Worm (Caenorhabditis elegans): ENCODE measurements around the gene slc-25A10.

The slc-25A10 gene

ce11 chrX:6744978-6745377 is 19.5 kb upstream of the slc-25A10 start:
- no peak for TF ChIP-seq hmbx-1 (tag; optimal IDR thresholded peaks at IDR 0.05)
- TF ChIP-seq ama-1 (optimal IDR thresholded peaks at IDR 0.05), result no peak
- no peak for TF ChIP-seq hmg-4 (GFP tag; optimal IDR thresholded peaks at IDR 0.05)
- TF ChIP-seq aly-1 (tag; optimal IDR thresholded peaks at IDR 0.05), result no peak
- TF ChIP-seq ets-7 (tag; optimal IDR thresholded peaks at IDR 0.05), result no peak
- TF ChIP-seq ceh-13 (GFP tag; optimal IDR thresholded peaks at IDR 0.05), result no peak
- no peak for TF ChIP-seq tra-4 (tag; optimal IDR thresholded peaks at IDR 0.05)
- no peak for TF ChIP-seq F13C5.2 (tag; optimal IDR thresholded peaks at IDR 0.05)
- no peak for TF ChIP-seq tbx-37 (GFP tag; conservative IDR thresholded peaks at IDR 0.05)
- TF ChIP-seq sea-1 (GFP tag; conservative IDR thresholded peaks at IDR 0.05), result no peak
- TF ChIP-seq B0310.2 (tag; optimal IDR thresholded peaks at IDR 0.05), result no peak
- no peak for TF ChIP-seq scrt-1 (GFP tag; IDR thresholded peaks at IDR 0.05)
- TF ChIP-seq hnd-1 (tag; optimal IDR thresholded peaks at IDR 0.05), result no peak
- TF ChIP-seq flt-1 (GFP tag; IDR thresholded peaks at IDR 0.05), result no peak
- TF ChIP-seq pes-1 (GFP tag; IDR thresholded peaks at IDR 0.05), result no peak
- no peak for TF ChIP-seq ceh-36 (tag; optimal IDR thresholded peaks at IDR 0.05)

- TF ChIP-seq tbx-37 (GFP tag; conservative IDR thresholded peaks at IDR 0.05) (no peak), aly-1 (tag; optimal IDR thresholded peaks at IDR 0.05) (no peak), ceh-36 (tag; optimal IDR thresholded peaks at IDR 0.05) (no peak), hnd-1 (tag; optimal IDR thresholded peaks at IDR 0.05) (no peak)
Measured at ce11 chrX:6744537-6744936, 19.1 kb upstream of the slc-25A10 start.

ce11 chrX:6743853-6744346 is 18.4 kb upstream of the slc-25A10 start:
- TF ChIP-seq aly-1 (tag; optimal IDR thresholded peaks at IDR 0.05) (no peak), sea-1 (GFP tag; conservative IDR thresholded peaks at IDR 0.05) (no peak), ceh-36 (tag; optimal IDR thresholded peaks at IDR 0.05) (no peak), ceh-13 (GFP tag; optimal IDR thresholded peaks at IDR 0.05) (no peak), scrt-1 (GFP tag; IDR thresholded peaks at IDR 0.05) (no peak), tra-4 (tag; optimal IDR thresholded peaks at IDR 0.05) (no peak), F13C5.2 (tag; optimal IDR thresholded peaks at IDR 0.05) (no peak), flt-1 (GFP tag; IDR thresholded peaks at IDR 0.05) (no peak), tbx-11 (GFP tag; IDR thresholded peaks at IDR 0.05) (no peak), ets-7 (tag; optimal IDR thresholded peaks at IDR 0.05) (no peak), hmg-4 (GFP tag; optimal IDR thresholded peaks at IDR 0.05) (no peak), ama-1 (optimal IDR thresholded peaks at IDR 0.05) (no peak), hnd-1 (tag; optimal IDR thresholded peaks at IDR 0.05) (no peak), tbx-37 (GFP tag; conservative IDR thresholded peaks at IDR 0.05) (no peak), B0310.2 (tag; optimal IDR thresholded peaks at IDR 0.05) (no peak), pes-1 (GFP tag; IDR thresholded peaks at IDR 0.05) (no peak), hmbx-1 (tag; optimal IDR thresholded peaks at IDR 0.05) (no peak)

- TF ChIP-seq hnd-1 (tag; optimal IDR thresholded peaks at IDR 0.05), result no peak
Measured at ce11 chrX:6743344-6743743, 17.9 kb upstream of the slc-25A10 start.

- no peak for TF ChIP-seq hmg-4 (GFP tag; optimal IDR thresholded peaks at IDR 0.05)
- TF ChIP-seq ceh-13 (GFP tag; optimal IDR thresholded peaks at IDR 0.05), result no peak
- TF ChIP-seq hnd-1 (tag; optimal IDR thresholded peaks at IDR 0.05), result no peak
- TF ChIP-seq tbx-11 (GFP tag; IDR thresholded peaks at IDR 0.05), result no peak
- TF ChIP-seq flt-1 (GFP tag; IDR thresholded peaks at IDR 0.05), result no peak
- TF ChIP-seq ama-1 (optimal IDR thresholded peaks at IDR 0.05), result no peak
- no peak for TF ChIP-seq aly-1 (tag; optimal IDR thresholded peaks at IDR 0.05)
- no peak for TF ChIP-seq pes-1 (GFP tag; IDR thresholded peaks at IDR 0.05)
- TF ChIP-seq tbx-37 (GFP tag; conservative IDR thresholded peaks at IDR 0.05), result no peak
- TF ChIP-seq sea-1 (GFP tag; conservative IDR thresholded peaks at IDR 0.05), result no peak
- TF ChIP-seq F13C5.2 (tag; optimal IDR thresholded peaks at IDR 0.05), result no peak
- TF ChIP-seq B0310.2 (tag; optimal IDR thresholded peaks at IDR 0.05), result no peak
- TF ChIP-seq tra-4 (tag; optimal IDR thresholded peaks at IDR 0.05), result no peak
- TF ChIP-seq hmbx-1 (tag; optimal IDR thresholded peaks at IDR 0.05), result no peak
- TF ChIP-seq ets-7 (tag; optimal IDR thresholded peaks at IDR 0.05), result no peak
Measured at ce11 chrX:6742891-6743290, 17.4 kb upstream of the slc-25A10 start.

- TF ChIP-seq ets-7 (tag; optimal IDR thresholded peaks at IDR 0.05) (peak; percentile 34), hmg-4 (GFP tag; optimal IDR thresholded peaks at IDR 0.05) (peak; percentile 86), tbx-37 (GFP tag; conservative IDR thresholded peaks at IDR 0.05) (no peak), B0310.2 (tag; optimal IDR thresholded peaks at IDR 0.05) (peak; percentile 40), hmbx-1 (tag; optimal IDR thresholded peaks at IDR 0.05) (no peak), sea-1 (GFP tag; conservative IDR thresholded peaks at IDR 0.05) (no peak), scrt-1 (GFP tag; IDR thresholded peaks at IDR 0.05) (no peak), pes-1 (GFP tag; IDR thresholded peaks at IDR 0.05) (peak; percentile 67; the same call in 1 of the 2 replicates), flt-1 (GFP tag; IDR thresholded peaks at IDR 0.05) (peak; percentile 68), tra-4 (tag; optimal IDR thresholded peaks at IDR 0.05) (no peak), ceh-13 (GFP tag; optimal IDR thresholded peaks at IDR 0.05) (peak; percentile 3), tbx-11 (GFP tag; IDR thresholded peaks at IDR 0.05) (0 out of 2 replicates have a peak, but pooled peaks have one; percentile 8), F13C5.2 (tag; optimal IDR thresholded peaks at IDR 0.05) (peak; percentile 76)
Measured at ce11 chrX:6742011-6742683, 16.7 kb upstream of the slc-25A10 start, which contains the start of gene mdl-1. mdl-1 (plus strand) TSS chrX:6742351.

- TF ChIP-seq scrt-1 (GFP tag; IDR thresholded peaks at IDR 0.05), result no peak
- no peak for TF ChIP-seq tbx-37 (GFP tag; conservative IDR thresholded peaks at IDR 0.05)
- no peak for TF ChIP-seq aly-1 (tag; optimal IDR thresholded peaks at IDR 0.05)
- no peak for TF ChIP-seq pes-1 (GFP tag; IDR thresholded peaks at IDR 0.05)
- TF ChIP-seq hmg-4 (GFP tag; optimal IDR thresholded peaks at IDR 0.05), result no peak
- TF ChIP-seq ama-1 (optimal IDR thresholded peaks at IDR 0.05), result no peak
- TF ChIP-seq ceh-36 (tag; optimal IDR thresholded peaks at IDR 0.05), result no peak
- no peak for TF ChIP-seq hmbx-1 (tag; optimal IDR thresholded peaks at IDR 0.05)
- TF ChIP-seq ceh-13 (GFP tag; optimal IDR thresholded peaks at IDR 0.05), result no peak
- no peak for TF ChIP-seq tra-4 (tag; optimal IDR thresholded peaks at IDR 0.05)
- TF ChIP-seq flt-1 (GFP tag; IDR thresholded peaks at IDR 0.05), result no peak
Measured at ce11 chrX:6741532-6741931, 16.1 kb upstream of the slc-25A10 start.

Data from whole organism, early embryonic.